Worm (Caenorhabditis elegans) whole organism, mixed stage, embryonic: Measurements from ENCODE around the gene Y17G7B.3.

Source experiments
- blmp-1 ChIP-seq: fragments of 150-350 bp; optimal IDR thresholded peaks from 2 replicates; lab custom pipeline; 2014; ENCODE audit warnings: missing biosample characterization, missing genetic modification characterization
- ceh-43 ChIP-seq: fragments of 200-800 bp; sonication (Bioruptor generic); optimal IDR thresholded peaks from 2 replicates; lab custom pipeline; 2018; ENCODE audit warnings: mild to moderate bottlenecking, missing genetic modification characterization, moderate library complexity, missing compliant biosample characterization
- ceh-83 ChIP-seq: fragments of 200-800 bp; sonication (Bioruptor generic); optimal IDR thresholded peaks from 2 replicates; lab custom pipeline; 2018; ENCODE audit warnings: mild to moderate bottlenecking, missing genetic modification characterization, missing compliant biosample characterization
- elt-1 ChIP-seq: sonication (generic microtip); optimal IDR thresholded peaks from 2 replicates; lab custom pipeline; 2017; ENCODE audit warnings: missing genetic modification characterization, mild to moderate bottlenecking, missing compliant biosample characterization, antibody characterized with exemption, moderate library complexity, borderline replicate concordance; ENCODE audit not compliant: insufficient read depth
- elt-3 ChIP-seq: fragments of 150-350 bp; optimal IDR thresholded peaks from 2 replicates; lab custom pipeline; 2014; ENCODE audit warnings: missing biosample characterization, missing genetic modification characterization
- flh-1 ChIP-seq: fragments of 200-800 bp; sonication (Bioruptor generic); optimal IDR thresholded peaks from 2 replicates; lab custom pipeline; 2018; ENCODE audit warnings: mild to moderate bottlenecking, missing genetic modification characterization, moderate library complexity, missing compliant biosample characterization
- lin-13 ChIP-seq: fragments of 150-350 bp; optimal IDR thresholded peaks from 2 replicates; lab custom pipeline; 2014; ENCODE audit warnings: missing biosample characterization, missing genetic modification characterization
- lsy-2 ChIP-seq: fragments of 150-350 bp; optimal IDR thresholded peaks from 2 replicates; lab custom pipeline; 2014; ENCODE audit warnings: missing biosample characterization, missing genetic modification characterization
- mab-5 ChIP-seq: fragments of 150-350 bp; optimal IDR thresholded peaks from 2 replicates; lab custom pipeline; 2014; ENCODE audit warnings: missing biosample characterization, missing genetic modification characterization
- nhr-237 ChIP-seq: fragments of 150-350 bp; optimal IDR thresholded peaks from 2 replicates; lab custom pipeline; 2014; ENCODE audit warnings: missing biosample characterization, missing genetic modification characterization
- nhr-76 ChIP-seq: sonication (generic microtip); optimal IDR thresholded peaks from 2 replicates; lab custom pipeline; 2017; ENCODE audit warnings: missing biosample characterization, missing genetic modification characterization
- pha-4 ChIP-seq: fragments of 150-350 bp; optimal IDR thresholded peaks from 2 replicates; lab custom pipeline; 2018; ENCODE audit warnings: missing biosample characterization, missing genetic modification reagents, missing genetic modification characterization
- snpc-4 ChIP-seq: fragments of 150-350 bp; optimal IDR thresholded peaks from 2 replicates; lab custom pipeline; 2014; ENCODE audit warnings: missing biosample characterization, missing genetic modification characterization
- zip-8 ChIP-seq: fragments of 150-350 bp; optimal IDR thresholded peaks from 2 replicates; lab custom pipeline; 2014; ENCODE audit warnings: missing biosample characterization, missing genetic modification characterization

DNA sequence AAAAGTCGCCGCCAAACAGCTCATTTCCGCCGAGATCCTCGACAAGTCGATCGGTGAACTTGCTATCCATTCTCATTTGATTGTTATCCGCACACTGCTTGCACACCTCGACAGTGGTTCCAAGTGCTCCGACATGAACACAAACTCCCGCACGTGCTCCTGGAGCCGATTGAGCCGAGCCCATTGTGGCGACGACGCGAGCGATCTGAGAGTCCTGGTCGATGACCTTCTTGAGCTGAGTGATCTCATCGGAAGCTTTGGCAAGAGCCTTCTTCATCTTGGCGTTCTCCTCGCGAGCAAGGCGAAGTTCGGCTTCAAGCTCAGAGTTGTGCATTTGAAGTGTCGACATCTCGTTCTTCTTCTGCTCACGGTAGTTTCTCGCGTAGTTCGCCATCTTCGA, 10.3 kb upstream of the Y17G7B.3 start:
- TF ChIP-seq mab-5 (tag; lab: Kevin White, UChicago) (no peak), nhr-237 (no peak), elt-1 (tag; lab: Kevin White, UChicago) (no peak), pha-4 (tag; lab: Kevin White, UChicago) (no peak), ceh-83 (no peak), lin-13 (no peak), snpc-4 (tag; lab: Kevin White, UChicago) (no peak), flh-1 (GFP tag; lab: Kevin White, UChicago) (no peak), ceh-43 (GFP tag; lab: Kevin White, UChicago) (no peak), elt-3 (no peak), lsy-2 (tag; lab: Kevin White, UChicago) (no peak), zip-8 (tag; lab: Kevin White, UChicago) (no peak), blmp-1 (no peak), nhr-76 (no peak)
